Worm (Caenorhabditis elegans) whole organism, L2 larva: ENCODE measurements around the gene inx-10.

Experiments used
- R02D3.7 ChIP-seq: fragments of 150-350 bp; optimal IDR thresholded peaks from 2 replicates; lab custom pipeline; 2014; ENCODE audit warnings: missing biosample characterization, missing genetic modification characterization
- Y55F3AM.14 ChIP-seq: fragments of 200-800 bp; sonication (Bioruptor generic); optimal IDR thresholded peaks from 2 replicates; lab custom pipeline; 2018; ENCODE audit warnings: mild to moderate bottlenecking, missing genetic modification characterization, missing compliant biosample characterization
- alr-1 ChIP-seq: fragments of 150-350 bp; optimal IDR thresholded peaks from 2 replicates; lab custom pipeline; 2014; ENCODE audit warnings: missing biosample characterization, missing genetic modification characterization
- aly-2 ChIP-seq: fragments of 150-350 bp; optimal IDR thresholded peaks from 2 replicates; lab custom pipeline; 2014; ENCODE audit warnings: missing biosample characterization, missing genetic modification characterization
- ama-1 ChIP-seq: fragments of 150-350 bp; optimal IDR thresholded peaks from 2 replicates; lab custom pipeline; 2018; ENCODE audit warnings: inconsistent platforms
- blmp-1 ChIP-seq: sonication (generic microtip); optimal IDR thresholded peaks from 2 replicates; lab custom pipeline; 2017; ENCODE audit warnings: missing genetic modification characterization, mild to moderate bottlenecking, missing compliant biosample characterization, antibody characterized with exemption, moderate library complexity; ENCODE audit not compliant: insufficient read depth
- ceh-16 ChIP-seq: fragments of 150-350 bp; optimal IDR thresholded peaks from 2 replicates; lab custom pipeline; 2014; ENCODE audit warnings: missing biosample characterization, missing genetic modification characterization
- ceh-82 ChIP-seq: fragments of 150-350 bp; optimal IDR thresholded peaks from 2 replicates; lab custom pipeline; 2014; ENCODE audit warnings: missing biosample characterization, missing genetic modification characterization
- crh-2 ChIP-seq: sonication (generic microtip); optimal IDR thresholded peaks from 2 replicates; lab custom pipeline; 2017; ENCODE audit warnings: missing biosample characterization, missing genetic modification characterization
- elt-1 ChIP-seq: fragments of 150-350 bp; optimal IDR thresholded peaks from 2 replicates; lab custom pipeline; 2014; ENCODE audit warnings: missing biosample characterization, missing genetic modification characterization
- gmeb-1 ChIP-seq: fragments of 150-350 bp; optimal IDR thresholded peaks from 2 replicates; lab custom pipeline; 2014; ENCODE audit warnings: missing biosample characterization, missing genetic modification characterization
- lin-13 ChIP-seq: fragments of 150-350 bp; optimal IDR thresholded peaks from 2 replicates; lab custom pipeline; 2014; ENCODE audit warnings: missing biosample characterization, missing genetic modification reagents, missing genetic modification characterization
- mbf-1 ChIP-seq: sonication (generic microtip); optimal IDR thresholded peaks from 2 replicates; lab custom pipeline; 2017; ENCODE audit warnings: missing biosample characterization, missing genetic modification characterization
- mdl-1 ChIP-seq, 2 experiments: fragments of 150-350 bp in 1 of 2; sonication (generic microtip) in 1 of 2; optimal IDR thresholded peaks; 2 replicates each; lab custom pipeline; 2017; ENCODE audit warnings: missing biosample characterization in 2 of 2, missing genetic modification characterization in 2 of 2
- nhr-10 ChIP-seq: sonication (generic microtip); optimal IDR thresholded peaks from 2 replicates; lab custom pipeline; 2017; ENCODE audit warnings: missing biosample characterization, missing genetic modification characterization
- nhr-12 ChIP-seq: fragments of 150-350 bp; optimal IDR thresholded peaks from 2 replicates; lab custom pipeline; 2014; ENCODE audit warnings: missing biosample characterization, missing genetic modification characterization
- nhr-129 ChIP-seq: fragments of 150-350 bp; optimal IDR thresholded peaks from 2 replicates; lab custom pipeline; 2014; ENCODE audit warnings: missing biosample characterization, missing genetic modification characterization
- nhr-21 ChIP-seq: fragments of 150-350 bp; optimal IDR thresholded peaks from 2 replicates; lab custom pipeline; 2014; ENCODE audit warnings: missing biosample characterization, missing genetic modification characterization
- nhr-25 ChIP-seq: fragments of 150-350 bp; sonication (generic microtip); optimal IDR thresholded peaks from 3 replicates; lab custom pipeline; 2014; ENCODE audit warnings: missing biosample characterization, missing genetic modification characterization
- nhr-77 ChIP-seq: fragments of 150-350 bp; optimal IDR thresholded peaks from 2 replicates; lab custom pipeline; 2014; ENCODE audit warnings: missing biosample characterization, missing genetic modification characterization
- skn-1 ChIP-seq: sonication (generic microtip); optimal IDR thresholded peaks from 2 replicates; lab custom pipeline; 2017; ENCODE audit warnings: missing biosample characterization, missing genetic modification characterization
- sma-3 ChIP-seq: sonication (generic microtip); optimal IDR thresholded peaks from 2 replicates; lab custom pipeline; 2016; ENCODE audit warnings: missing genetic modification reagents, missing genetic modification characterization, missing compliant biosample characterization
- sma-9 ChIP-seq, 2 experiments: fragments of 150-350 bp in 1 of 2; sonication (generic microtip) in 1 of 2; optimal IDR thresholded peaks; 2 replicates each; lab custom pipeline; 2014 to 2016; ENCODE audit warnings: missing genetic modification characterization in 2 of 2, mild to moderate bottlenecking in 1 of 2, missing biosample characterization in 1 of 2, missing compliant biosample characterization in 1 of 2, missing genetic modification reagents in 1 of 2, moderate library complexity in 1 of 2
- unc-39 ChIP-seq: fragments of 150-350 bp; optimal IDR thresholded peaks from 2 replicates; lab custom pipeline; 2014; ENCODE audit warnings: missing biosample characterization, missing genetic modification characterization
- unc-62 ChIP-seq: fragments of 150-350 bp; optimal IDR thresholded peaks from 2 replicates; lab custom pipeline; 2014; ENCODE audit warnings: missing biosample characterization, missing genetic modification reagents, missing genetic modification characterization
- ztf-1 ChIP-seq: fragments of 200-800 bp; sonication (Bioruptor generic); conservative IDR thresholded peaks from 2 replicates; pipeline ENCODE4 v1.3.6; 2022; ENCODE audit warnings: missing genetic modification characterization, missing compliant biosample characterization
- ztf-11 ChIP-seq: sonication (generic microtip); optimal IDR thresholded peaks from 2 replicates; lab custom pipeline; 2017; ENCODE audit warnings: missing biosample characterization, missing genetic modification characterization

Gene inx-10

ce11 chrV:9162955-9163468 lies 44.3 kb downstream of the inx-10 start, which contains the start of gene col-145:
col-145 (minus strand) TSS chrV:9163005.
- TF ChIP-seq blmp-1 (tag; lab: Kevin White, UChicago): peak; percentile 62
- no peak for TF ChIP-seq nhr-129 (tag; lab: Kevin White, UChicago)

- TF ChIP-seq ceh-16 (tag; lab: Kevin White, UChicago): no peak
- TF ChIP-seq, all 48 proteins: peak for 0
Observed at ce11 chrV:9162118-9162729, 45.1 kb downstream of the inx-10 start.

ce11 chrV:9160224-9160886 lies 46.9 kb downstream of the inx-10 start, which contains the start of gene col-144:
col-144 (minus strand) TSS chrV:9160642.
- peak; percentile 28 for TF ChIP-seq sma-3 (GFP tag; lab: Kevin White, UChicago)
- TF ChIP-seq sma-9 (GFP tag; optimal IDR thresholded peaks at IDR 0.05; lab: Kevin White, UChicago): peak; percentile 25
- no peak for TF ChIP-seq sma-9 (tag; optimal IDR thresholded peaks at IDR 0.05; lab: Kevin White, UChicago)
- peak; percentile 57 for TF ChIP-seq blmp-1 (tag; lab: Kevin White, UChicago)
- TF ChIP-seq crh-2 (tag; lab: Kevin White, UChicago): peak; percentile 10
- TF ChIP-seq mbf-1 (tag; lab: Kevin White, UChicago): no peak
- TF ChIP-seq mdl-1 (tag; optimal IDR thresholded peaks at IDR 0.05; lab: Kevin White, UChicago): no peak
- TF ChIP-seq nhr-25 (tag; lab: Kevin White, UChicago): peak; percentile 68
- no peak for TF ChIP-seq unc-62 (GFP tag; lab: Kevin White, UChicago)
- TF ChIP-seq skn-1 (tag; lab: Kevin White, UChicago): no peak
- no peak for TF ChIP-seq ztf-1 (GFP tag; lab: Robert Waterston, UW)
- TF ChIP-seq ztf-11 (tag; lab: Kevin White, UChicago): no peak
- TF ChIP-seq aly-2: no peak
- TF ChIP-seq nhr-21 (tag; lab: Kevin White, UChicago): peak; percentile 21
- TF ChIP-seq ama-1 (lab: Kevin White, UChicago): peak; percentile 20
- TF ChIP-seq, all 48 proteins: peak for 7

ce11 chrV:9159146-9159717 lies 48.0 kb downstream of the inx-10 start:
- TF ChIP-seq ama-1 (lab: Kevin White, UChicago) (peak; percentile 18), nhr-25 (tag; lab: Kevin White, UChicago) (peak; percentile 40)

- TF ChIP-seq alr-1 (tag; lab: Kevin White, UChicago): no peak
- TF ChIP-seq ztf-1 (GFP tag; lab: Robert Waterston, UW): no peak
- TF ChIP-seq lin-13 (GFP tag; lab: Kevin White, UChicago): no peak
- no peak for TF ChIP-seq nhr-12 (tag; lab: Kevin White, UChicago)
- no peak for TF ChIP-seq mdl-1 (tag; optimal IDR thresholded peaks at IDR 0.05; lab: Kevin White, UChicago)
- TF ChIP-seq crh-2 (tag; lab: Kevin White, UChicago): no peak
Observed at ce11 chrV:9157597-9157996, 49.7 kb downstream of the inx-10 start.

- TF ChIP-seq unc-39: no peak
- TF ChIP-seq sma-9 (GFP tag; optimal IDR thresholded peaks at IDR 0.05; lab: Kevin White, UChicago): no peak
- TF ChIP-seq sma-9 (tag; optimal IDR thresholded peaks at IDR 0.05; lab: Kevin White, UChicago): no peak
- TF ChIP-seq Y55F3AM.14 (GFP tag; lab: Kevin White, UChicago): no peak
- no peak for TF ChIP-seq elt-1 (tag; lab: Kevin White, UChicago)
- TF ChIP-seq nhr-77 (tag; lab: Kevin White, UChicago): no peak
- TF ChIP-seq mdl-1 (tag; optimal IDR thresholded peaks at IDR 0.05; lab: Kevin White, UChicago): no peak
- no peak for TF ChIP-seq R02D3.7 (tag; lab: Kevin White, UChicago)
- TF ChIP-seq lin-13 (GFP tag; lab: Kevin White, UChicago): no peak
- TF ChIP-seq skn-1 (tag; lab: Kevin White, UChicago): no peak
- TF ChIP-seq nhr-10 (tag; lab: Kevin White, UChicago): no peak
- TF ChIP-seq ztf-11 (tag; lab: Kevin White, UChicago): no peak
- no peak for TF ChIP-seq ztf-1 (GFP tag; lab: Robert Waterston, UW)
- TF ChIP-seq ceh-82 (tag; lab: Kevin White, UChicago): no peak
- TF ChIP-seq gmeb-1: no peak
- TF ChIP-seq nhr-25 (tag; lab: Kevin White, UChicago): no peak
Observed at ce11 chrV:9156679-9157078, 50.6 kb downstream of the inx-10 start, which contains the start of gene B0222.15. B0222.15 (minus strand) TSS chrV:9156779.
